Worm (Caenorhabditis elegans) whole organism, midembryonic: ENCODE results near the gene acs-11.

Experiments used
- T22C8.4 ChIP-seq: fragments of 200-800 bp; sonication (Bioruptor generic); IDR thresholded peaks from 2 replicates; pipeline ENCODE4 v1.3.6; 2022; ENCODE audit warnings: missing genetic modification characterization, missing compliant biosample characterization
- cog-1 ChIP-seq: sonication (generic microtip); optimal IDR thresholded peaks from 2 replicates; lab custom pipeline; 2016; ENCODE audit warnings: missing genetic modification characterization, missing compliant biosample characterization
- flt-1 ChIP-seq: fragments of 200-800 bp; sonication (Bioruptor generic); IDR thresholded peaks from 2 replicates; pipeline ENCODE4 v1.3.6; 2022; ENCODE audit warnings: missing genetic modification characterization, missing compliant biosample characterization
- klf-2 ChIP-seq: fragments of 200-800 bp; sonication (Bioruptor generic); conservative IDR thresholded peaks from 2 replicates; pipeline ENCODE4 v1.3.6; 2022; ENCODE audit warnings: missing genetic modification reagents, missing genetic modification characterization, missing compliant biosample characterization
- med-1 ChIP-seq: sonication (generic microtip); optimal IDR thresholded peaks from 2 replicates; lab custom pipeline; 2017; ENCODE audit warnings: missing genetic modification characterization, mild to moderate bottlenecking, missing compliant biosample characterization, antibody characterized with exemption, missing genetic modification reagents; ENCODE audit not compliant: insufficient read depth
- ref-1 ChIP-seq: fragments of 200-800 bp; sonication (Bioruptor generic); conservative IDR thresholded peaks from 2 replicates; pipeline ENCODE4 v1.3.6; 2022; ENCODE audit warnings: missing genetic modification reagents, missing genetic modification characterization, missing compliant biosample characterization
- tab-1 ChIP-seq: fragments of 200-800 bp; sonication (Bioruptor generic); IDR thresholded peaks from 2 replicates; pipeline ENCODE4 v1.3.6; 2022; ENCODE audit warnings: missing genetic modification characterization, missing compliant biosample characterization
- ztf-23 ChIP-seq: fragments of 200-800 bp; sonication (Bioruptor generic); IDR thresholded peaks from 2 replicates; pipeline ENCODE4 v1.3.6; 2022; ENCODE audit warnings: missing genetic modification reagents, missing genetic modification characterization, missing compliant biosample characterization
- ztf-29 ChIP-seq: fragments of 200-800 bp; sonication (Bioruptor generic); IDR thresholded peaks from 2 replicates; pipeline ENCODE4 v1.3.6; 2022; ENCODE audit warnings: missing genetic modification reagents, missing genetic modification characterization, missing compliant biosample characterization

DNA sequence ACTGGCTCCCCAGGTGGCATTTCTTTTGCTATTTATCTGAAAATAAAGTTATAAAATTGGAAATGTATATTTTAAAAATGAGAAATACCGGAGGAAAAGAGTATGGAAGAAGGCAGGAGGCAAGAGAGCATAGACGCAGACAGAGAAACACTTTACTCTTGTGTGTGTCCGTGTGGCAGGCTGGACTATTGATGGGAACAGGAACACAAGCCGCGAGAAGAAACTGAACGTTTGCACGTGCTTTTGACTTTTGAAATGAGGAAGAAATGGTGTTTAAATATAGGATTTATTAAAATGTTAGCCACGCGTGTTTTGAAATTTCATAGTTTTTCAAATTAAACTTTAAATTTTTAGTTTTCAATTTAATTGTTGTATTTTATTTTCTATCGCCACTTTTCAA, 15.8 kb upstream of the acs-11 start, which contains the start of gene F10G7.10:
- TF ChIP-seq T22C8.4 (GFP tag; lab: Robert Waterston, UW) (no peak), flt-1 (GFP tag; lab: Robert Waterston, UW) (no peak), med-1 (GFP tag; lab: Kevin White, UChicago) (no peak), cog-1 (no peak), ztf-29 (no peak), ztf-23 (no peak), klf-2 (GFP tag; lab: Robert Waterston, UW) (no peak), ref-1 (GFP tag; lab: Robert Waterston, UW) (no peak), tab-1 (GFP tag; lab: Robert Waterston, UW) (no peak)
